In genomic region chr3R:14088887-14089567, dm6 we compare ENCODE assay signal across 6 fruit fly cellular contexts.
TF ChIP-seq lines count a peak whose summit lies in the region.

TSS of gene Npc2b (plus strand) at chr3R:14089517.

- TF ChIP-seq CTCF in S2 (optimal IDR thresholded peaks at IDR 0.05; lab: Kevin White, UChicago): peak; percentile 72 to 94
- TF ChIP-seq CTCF in whole organism, embryonic (GFP tag; optimal IDR thresholded peaks at IDR 0.05; lab: Kevin White, UChicago): peak; percentile 99

TF ChIP-seq in whole organism, adult, 20 proteins besides CTCF, POLR2A, EP300 and RAD21:
- TF ChIP-seq Hr96 (GFP tag; optimal IDR thresholded peaks at IDR 0.05; lab: Kevin White, UChicago) (no peak), CG12768 (GFP tag; optimal IDR thresholded peaks at IDR 0.05; lab: Kevin White, UChicago) (peak; percentile 20), tj (GFP tag; optimal IDR thresholded peaks at IDR 0.05; lab: Kevin White, UChicago) (no peak), cnc (optimal IDR thresholded peaks at IDR 0.05; lab: Kevin White, UChicago) (no peak), ovo (GFP tag; optimal IDR thresholded peaks at IDR 0.05; lab: Kevin White, UChicago) (peak; percentile 12), CG1620 (GFP tag; optimal IDR thresholded peaks at IDR 0.05; lab: Kevin White, UChicago) (peak; percentile 71), CG14711 (tag; optimal IDR thresholded peaks at IDR 0.05; lab: Kevin White, UChicago) (no peak), CG11617 (GFP tag; optimal IDR thresholded peaks at IDR 0.05; lab: Kevin White, UChicago) (no peak), cic (GFP tag; optimal IDR thresholded peaks at IDR 0.05; lab: Kevin White, UChicago) (no peak), toe (GFP tag; optimal IDR thresholded peaks at IDR 0.05; lab: Kevin White, UChicago) (peak; percentile 42), bab1 (GFP tag; optimal IDR thresholded peaks at IDR 0.05; lab: Kevin White, UChicago) (no peak), CG7045 (GFP tag; optimal IDR thresholded peaks at IDR 0.05; lab: Kevin White, UChicago) (peak; percentile 14), Mnt (GFP tag; optimal IDR thresholded peaks at IDR 0.05; lab: Kevin White, UChicago) (peak; percentile 17), Clk (GFP tag; optimal IDR thresholded peaks at IDR 0.05; lab: Kevin White, UChicago) (no peak), CG33017 (tag; optimal IDR thresholded peaks at IDR 0.05; lab: Kevin White, UChicago) (peak; percentile 37), CG5204 (GFP tag; optimal IDR thresholded peaks at IDR 0.05; lab: Kevin White, UChicago) (no peak), kay (GFP tag; lab: Kevin White, UChicago; ENCODE audit: borderline replicate concordance) (peak; percentile 5), CG7101 (tag; optimal IDR thresholded peaks at IDR 0.05; lab: Kevin White, UChicago) (peak; percentile 34)

TF ChIP-seq in whole organism, embryonic, 481 proteins besides CTCF, POLR2A, EP300 and RAD21 (continues in another document):
- TF ChIP-seq sima (GFP tag; optimal IDR thresholded peaks at IDR 0.05; lab: Kevin White, UChicago) (no peak), CG17328 (GFP tag; IDR thresholded peaks at IDR 0.05; lab: Robert Waterston, UW) (peak; percentile 40), CG12769 (tag; optimal IDR thresholded peaks at IDR 0.05; lab: Kevin White, UChicago) (peak; percentile 23), Hand (GFP tag; optimal IDR thresholded peaks at IDR 0.05; lab: Kevin White, UChicago) (no peak), CG7963 (GFP tag; IDR thresholded peaks at IDR 0.05; lab: Robert Waterston, UW; ENCODE audit: partially characterized antibody) (no peak), unc-4 (GFP tag; IDR thresholded peaks at IDR 0.05; lab: Robert Waterston, UW; ENCODE audit: partially characterized antibody) (no peak), CG6791 (GFP tag; IDR thresholded peaks at IDR 0.05; lab: Robert Waterston, UW; ENCODE audit: partially characterized antibody) (peak; percentile 53; the same call in 1 of the 3 replicates), sd (tag; optimal IDR thresholded peaks at IDR 0.05; lab: Kevin White, UChicago) (peak; percentile 85), CG5245 (GFP tag; optimal IDR thresholded peaks at IDR 0.05; lab: Kevin White, UChicago) (peak; percentile 54), gce (GFP tag; IDR thresholded peaks at IDR 0.05; lab: Robert Waterston, UW) (no peak), CG3163 (GFP tag; optimal IDR thresholded peaks at IDR 0.05; lab: Kevin White, UChicago) (peak; percentile 23), jing (GFP tag; optimal IDR thresholded peaks at IDR 0.05; lab: Kevin White, UChicago) (no peak), corto (GFP tag; optimal IDR thresholded peaks at IDR 0.05; lab: Kevin White, UChicago) (no peak), Trl (optimal IDR thresholded peaks at IDR 0.05; lab: Kevin White, UChicago) (no peak), Trl (GFP tag; optimal IDR thresholded peaks at IDR 0.05; lab: Kevin White, UChicago) (peak; percentile 66), pros (GFP tag; optimal IDR thresholded peaks at IDR 0.05; lab: Kevin White, UChicago) (no peak), CG7357 (GFP tag; IDR thresholded peaks at IDR 0.05; lab: Robert Waterston, UW) (0 out of 3 replicates have a peak, but pooled peaks have one; percentile 24), lilli (GFP tag; optimal IDR thresholded peaks at IDR 0.05; lab: Kevin White, UChicago) (peak; percentile 76)

TF ChIP-seq in whole organism, prepupa, 60 proteins besides CTCF, POLR2A, EP300 and RAD21 (continues in another document):
- peak; percentile 69 for TF ChIP-seq CG8119 (GFP tag; IDR thresholded peaks at IDR 0.05; lab: Robert Waterston, UW)
- TF ChIP-seq acj6 (GFP tag; optimal IDR thresholded peaks at IDR 0.05; lab: Kevin White, UChicago): peak; percentile 35
- TF ChIP-seq Lpt (GFP tag; optimal IDR thresholded peaks at IDR 0.05; lab: Kevin White, UChicago): peak; percentile 25
- TF ChIP-seq Smox (GFP tag; optimal IDR thresholded peaks at IDR 0.05; lab: Kevin White, UChicago): peak; percentile 49
- peak; percentile 12 for TF ChIP-seq CG6792 (GFP tag; optimal IDR thresholded peaks at IDR 0.05; lab: Kevin White, UChicago)
- TF ChIP-seq Ets21C (GFP tag; optimal IDR thresholded peaks at IDR 0.05; lab: Kevin White, UChicago): peak; percentile 59
- no peak for TF ChIP-seq CG9139 (GFP tag; optimal IDR thresholded peaks at IDR 0.05; lab: Kevin White, UChicago)
- no peak for TF ChIP-seq CG34406 (GFP tag; optimal IDR thresholded peaks at IDR 0.05; lab: Kevin White, UChicago)
- peak; percentile 68 for TF ChIP-seq lz (GFP tag; optimal IDR thresholded peaks at IDR 0.05; lab: Kevin White, UChicago)
- peak; percentile 27 for TF ChIP-seq Sox102F (GFP tag; optimal IDR thresholded peaks at IDR 0.05; lab: Kevin White, UChicago)
- TF ChIP-seq Gug (GFP tag; IDR thresholded peaks at IDR 0.05; lab: Robert Waterston, UW): no peak
- TF ChIP-seq fd85E (GFP tag; optimal IDR thresholded peaks at IDR 0.05; lab: Kevin White, UChicago): no peak
- no peak for TF ChIP-seq CG11294 (GFP tag; IDR thresholded peaks at IDR 0.05; lab: Robert Waterston, UW)
- TF ChIP-seq Met (GFP tag; optimal IDR thresholded peaks at IDR 0.05; lab: Kevin White, UChicago): peak; percentile 39
- TF ChIP-seq CG32006 (GFP tag; optimal IDR thresholded peaks at IDR 0.05; lab: Kevin White, UChicago): no peak
- peak; percentile 6 for TF ChIP-seq CG11902 (GFP tag; optimal IDR thresholded peaks at IDR 0.05; lab: Kevin White, UChicago)
- TF ChIP-seq OdsH (GFP tag; optimal IDR thresholded peaks at IDR 0.05; lab: Kevin White, UChicago): peak; percentile 30
- peak; percentile 55 for TF ChIP-seq CG3919 (GFP tag; optimal IDR thresholded peaks at IDR 0.05; lab: Kevin White, UChicago)
- no peak for TF ChIP-seq CG6276 (GFP tag; optimal IDR thresholded peaks at IDR 0.05; lab: Kevin White, UChicago)
- peak; percentile 22 for TF ChIP-seq CG1621 (tag; optimal IDR thresholded peaks at IDR 0.05; lab: Kevin White, UChicago)

TF ChIP-seq in whole organism, pupa, 21 proteins besides CTCF, POLR2A, EP300 and RAD21:
- TF ChIP-seq D1 (tag; optimal IDR thresholded peaks at IDR 0.05; lab: Kevin White, UChicago) (peak; percentile 75), rn (GFP tag; IDR thresholded peaks at IDR 0.05; lab: Robert Waterston, UW) (no peak), CG13204 (GFP tag; optimal IDR thresholded peaks at IDR 0.05; lab: Kevin White, UChicago) (no peak), CG8159 (tag; optimal IDR thresholded peaks at IDR 0.05; lab: Kevin White, UChicago) (peak; percentile 40), Pif1B (GFP tag; optimal IDR thresholded peaks at IDR 0.05; lab: Kevin White, UChicago) (peak; percentile 30), Pif1A (GFP tag; optimal IDR thresholded peaks at IDR 0.05; lab: Kevin White, UChicago) (peak; percentile 34), CG10348 (GFP tag; IDR thresholded peaks at IDR 0.05; lab: Robert Waterston, UW) (no peak), Snoo (tag; optimal IDR thresholded peaks at IDR 0.05; lab: Kevin White, UChicago) (peak; percentile 15), CG14655 (GFP tag; optimal IDR thresholded peaks at IDR 0.05; lab: Kevin White, UChicago) (peak; percentile 36), CG9948 (tag; optimal IDR thresholded peaks at IDR 0.05; lab: Kevin White, UChicago) (peak; percentile 22), CG15710 (tag; optimal IDR thresholded peaks at IDR 0.05; lab: Kevin White, UChicago) (no peak), CG17806 (tag; optimal IDR thresholded peaks at IDR 0.05; lab: Kevin White, UChicago) (peak; percentile 52), fd96Ca (GFP tag; IDR thresholded peaks at IDR 0.05; lab: Robert Waterston, UW) (no peak), CG8301 (tag; optimal IDR thresholded peaks at IDR 0.05; lab: Kevin White, UChicago) (peak; percentile 60), CG34367 (tag; optimal IDR thresholded peaks at IDR 0.05; lab: Kevin White, UChicago) (peak; percentile 24)

TF ChIP-seq in whole organism, wandering third instar larva, 38 proteins besides CTCF, POLR2A, EP300 and RAD21 (continues in another document):
- TF ChIP-seq sv (GFP tag; optimal IDR thresholded peaks at IDR 0.05; lab: Kevin White, UChicago): peak; percentile 5
- TF ChIP-seq br (GFP tag; optimal IDR thresholded peaks at IDR 0.05; lab: Kevin White, UChicago): peak; percentile 35
- TF ChIP-seq fru (GFP tag; optimal IDR thresholded peaks at IDR 0.05; lab: Kevin White, UChicago): peak; percentile 52
- no peak for TF ChIP-seq dsf (GFP tag; optimal IDR thresholded peaks at IDR 0.05; lab: Kevin White, UChicago; ENCODE audit: borderline replicate concordance)
- TF ChIP-seq Hr83 (GFP tag; optimal IDR thresholded peaks at IDR 0.05; lab: Kevin White, UChicago; ENCODE audit: poor library complexity, severe bottlenecking): peak; percentile 31
- TF ChIP-seq woc (GFP tag; optimal IDR thresholded peaks at IDR 0.05; lab: Kevin White, UChicago): no peak
- no peak for TF ChIP-seq h (GFP tag; optimal IDR thresholded peaks at IDR 0.05; lab: Kevin White, UChicago)
- TF ChIP-seq rgr (GFP tag; optimal IDR thresholded peaks at IDR 0.05; lab: Kevin White, UChicago): peak; percentile 61
- no peak for TF ChIP-seq Sp1 (GFP tag; optimal IDR thresholded peaks at IDR 0.05; lab: Kevin White, UChicago)
- TF ChIP-seq Hnf4 (GFP tag; optimal IDR thresholded peaks at IDR 0.05; lab: Kevin White, UChicago): peak; percentile 5
- no peak for TF ChIP-seq CrebA (GFP tag; optimal IDR thresholded peaks at IDR 0.05; lab: Kevin White, UChicago; ENCODE audit: borderline replicate concordance)
- TF ChIP-seq brk (GFP tag; optimal IDR thresholded peaks at IDR 0.05; lab: Kevin White, UChicago): no peak
- TF ChIP-seq GATAd (GFP tag; optimal IDR thresholded peaks at IDR 0.05; lab: Kevin White, UChicago): no peak
- peak; percentile 38 for TF ChIP-seq ey (GFP tag; optimal IDR thresholded peaks at IDR 0.05; lab: Kevin White, UChicago)
- peak; percentile 18 for TF ChIP-seq HLH106 (tag; optimal IDR thresholded peaks at IDR 0.05; lab: Kevin White, UChicago)
- TF ChIP-seq Mio (GFP tag; optimal IDR thresholded peaks at IDR 0.05; lab: Kevin White, UChicago): no peak
- no peak for TF ChIP-seq dl (GFP tag; optimal IDR thresholded peaks at IDR 0.05; lab: Kevin White, UChicago; ENCODE audit: insufficient read depth in 1 of 2, partially characterized antibody in 2 of 2)
- no peak for TF ChIP-seq Dfd (GFP tag; optimal IDR thresholded peaks at IDR 0.05; lab: Kevin White, UChicago)
- peak; percentile 45 for TF ChIP-seq OdsH (GFP tag; optimal IDR thresholded peaks at IDR 0.05; lab: Kevin White, UChicago)
- TF ChIP-seq usp (GFP tag; optimal IDR thresholded peaks at IDR 0.05; lab: Kevin White, UChicago): no peak
- TF ChIP-seq CG9705 (GFP tag; optimal IDR thresholded peaks at IDR 0.05; lab: Kevin White, UChicago): peak; percentile 2
- no peak for TF ChIP-seq Hr78 (GFP tag; optimal IDR thresholded peaks at IDR 0.05; lab: Kevin White, UChicago)
- TF ChIP-seq dmrt93B (GFP tag; optimal IDR thresholded peaks at IDR 0.05; lab: Kevin White, UChicago): peak; percentile 38
- TF ChIP-seq psq (GFP tag; optimal IDR thresholded peaks at IDR 0.05; lab: Kevin White, UChicago): peak; percentile 7
- no peak for TF ChIP-seq sage (GFP tag; optimal IDR thresholded peaks at IDR 0.05; lab: Kevin White, UChicago)
- TF ChIP-seq Myc (optimal IDR thresholded peaks at IDR 0.05; lab: Kevin White, UChicago): peak; percentile 81
- peak in 1 of 2 experiments; percentile 61 for TF ChIP-seq foxo (GFP tag; optimal IDR thresholded peaks at IDR 0.05; lab: Kevin White, UChicago)
- TF ChIP-seq pan (optimal IDR thresholded peaks at IDR 0.05; lab: Kevin White, UChicago): no peak
